Worm (Caenorhabditis elegans) whole organism, L4 larva: ENCODE data around the gene Y4C6B.2.
A peak's percentile ranks its signal among the peaks of the same experiment; 100 is the strongest.

Experiments used
- F44E2.7 ChIP-seq: fragments of 200-800 bp; sonication (Bioruptor generic); IDR thresholded peaks from 2 replicates; pipeline ENCODE4 v2.1.2; 2022; ENCODE audit warnings: missing genetic modification characterization, missing compliant biosample characterization
- F49E8.2 ChIP-seq: sonication (generic microtip); optimal IDR thresholded peaks from 2 replicates; lab custom pipeline; 2016; ENCODE audit warnings: missing compliant biosample characterization, mild to moderate bottlenecking, missing genetic modification characterization, borderline replicate concordance
- T26A8.4 ChIP-seq: fragments of 200-800 bp; sonication (Bioruptor generic); IDR thresholded peaks from 2 replicates; pipeline ENCODE4 v1.3.6; 2022; ENCODE audit warnings: missing genetic modification characterization, missing compliant biosample characterization
- Y75B8A.6 ChIP-seq: fragments of 200-800 bp; sonication (Bioruptor generic); IDR thresholded peaks from 2 replicates; pipeline ENCODE4 v1.3.6; 2022; ENCODE audit warnings: missing genetic modification reagents, missing genetic modification characterization, missing compliant biosample characterization
- ZK546.5 ChIP-seq, 2 experiments: sonication (generic microtip); optimal IDR thresholded peaks; 2 replicates each; lab custom pipeline; 2017; ENCODE audit warnings: missing biosample characterization in 2 of 2, missing genetic modification characterization in 2 of 2
- aha-1 ChIP-seq: fragments of 150-350 bp; peaks from one replicate; lab custom pipeline; 2014; ENCODE audit warnings: missing biosample characterization, missing genetic modification characterization
- aly-2 ChIP-seq: sonication (generic microtip); optimal IDR thresholded peaks from 2 replicates; lab custom pipeline; 2018; ENCODE audit warnings: missing biosample characterization, missing genetic modification characterization
- ceh-20 ChIP-seq: fragments of 200-800 bp; sonication (Bioruptor generic); IDR thresholded peaks from 2 replicates; pipeline ENCODE4 v1.3.6; 2022; ENCODE audit warnings: missing genetic modification reagents, missing genetic modification characterization, missing compliant biosample characterization
- ceh-28 ChIP-seq: fragments of 150-350 bp; optimal IDR thresholded peaks from 2 replicates; lab custom pipeline; 2014; ENCODE audit warnings: missing biosample characterization, missing genetic modification reagents, missing genetic modification characterization
- ceh-44 ChIP-seq: fragments of 200-800 bp; sonication (Bioruptor generic); IDR thresholded peaks from 2 replicates; pipeline ENCODE4 v1.3.6; 2022; ENCODE audit warnings: missing genetic modification reagents, missing genetic modification characterization, missing compliant biosample characterization
- ceh-62 ChIP-seq: sonication (generic microtip); optimal IDR thresholded peaks from 2 replicates; lab custom pipeline; 2017; ENCODE audit warnings: missing biosample characterization, missing genetic modification characterization
- ceh-82 ChIP-seq: sonication (generic microtip); optimal IDR thresholded peaks from 2 replicates; lab custom pipeline; 2017; ENCODE audit warnings: missing biosample characterization, missing genetic modification characterization
- ctbp-1 ChIP-seq: fragments of 200-800 bp; sonication (Bioruptor generic); IDR thresholded peaks from 2 replicates; pipeline ENCODE4 v1.3.6; 2022; ENCODE audit warnings: missing genetic modification reagents, missing genetic modification characterization, missing compliant biosample characterization
- daf-8 ChIP-seq: fragments of 200-800 bp; sonication (Bioruptor generic); IDR thresholded peaks from 2 replicates; pipeline ENCODE4 v1.3.6; 2022; ENCODE audit warnings: missing genetic modification characterization, missing compliant biosample characterization
- dmd-6 ChIP-seq: fragments of 200-800 bp; sonication (Bioruptor generic); IDR thresholded peaks from 2 replicates; pipeline ENCODE4 v1.3.6; 2022; ENCODE audit warnings: missing genetic modification reagents, missing genetic modification characterization, missing compliant biosample characterization
- dmd-8 ChIP-seq: fragments of 200-800 bp; sonication (Bioruptor generic); IDR thresholded peaks from 2 replicates; pipeline ENCODE4 v1.3.6; 2022; ENCODE audit warnings: missing genetic modification characterization, missing compliant biosample characterization
- dmd-9 ChIP-seq: fragments of 200-800 bp; sonication (Bioruptor generic); IDR thresholded peaks from 2 replicates; pipeline ENCODE4 v1.3.6; 2022; ENCODE audit warnings: missing genetic modification reagents, missing genetic modification characterization, missing compliant biosample characterization
- dpl-1 ChIP-seq: fragments of 150-350 bp; optimal IDR thresholded peaks from 2 replicates; lab custom pipeline; 2014; ENCODE audit warnings: missing biosample characterization, missing genetic modification reagents, missing genetic modification characterization
- duxl-1 ChIP-seq: sonication (generic microtip); optimal IDR thresholded peaks from 2 replicates; lab custom pipeline; 2016; ENCODE audit warnings: mild to moderate bottlenecking, missing genetic modification characterization, moderate library complexity, missing compliant biosample characterization; ENCODE audit not compliant: poor library complexity
- fkh-10 ChIP-seq: fragments of 150-350 bp; optimal IDR thresholded peaks from 2 replicates; lab custom pipeline; 2014; ENCODE audit warnings: missing biosample characterization, missing genetic modification reagents, missing genetic modification characterization
- fos-1 ChIP-seq: fragments of 150-350 bp; optimal IDR thresholded peaks from 2 replicates; lab custom pipeline; 2014; ENCODE audit warnings: missing biosample characterization, missing genetic modification characterization
- hlh-30 ChIP-seq: sonication (generic microtip); optimal IDR thresholded peaks from 2 replicates; lab custom pipeline; 2017; ENCODE audit warnings: antibody characterized with exemption, mild to moderate bottlenecking, missing genetic modification characterization, missing compliant biosample characterization; ENCODE audit not compliant: insufficient read depth
- hmg-1.1 ChIP-seq: fragments of 200-800 bp; sonication (Bioruptor generic); IDR thresholded peaks from 2 replicates; pipeline ENCODE4 v1.3.6; 2022; ENCODE audit warnings: missing genetic modification reagents, missing genetic modification characterization, missing compliant biosample characterization
- lin-1 ChIP-seq: fragments of 200-800 bp; sonication (Bioruptor generic); IDR thresholded peaks from 2 replicates; pipeline ENCODE4 v1.3.6; 2022; ENCODE audit warnings: missing genetic modification reagents, missing genetic modification characterization, missing compliant biosample characterization
- lin-13 ChIP-seq: fragments of 150-350 bp; optimal IDR thresholded peaks from 2 replicates; lab custom pipeline; 2014; ENCODE audit warnings: missing biosample characterization, missing genetic modification reagents, missing genetic modification characterization
- lin-38 ChIP-seq: fragments of 200-800 bp; sonication (Bioruptor generic); IDR thresholded peaks from 2 replicates; pipeline ENCODE4 v1.3.6; 2022; ENCODE audit warnings: missing genetic modification reagents, missing genetic modification characterization, missing compliant biosample characterization
- mdl-1 ChIP-seq, 2 experiments: fragments of 150-350 bp in 1 of 2; sonication (generic microtip) in 1 of 2; optimal IDR thresholded peaks; 2 replicates each; lab custom pipeline; 2014 to 2017; ENCODE audit warnings: missing biosample characterization in 2 of 2, missing genetic modification characterization in 2 of 2
- mdt-29 ChIP-seq: fragments of 200-800 bp; sonication (Bioruptor generic); IDR thresholded peaks from 2 replicates; pipeline ENCODE4 v1.3.6; 2022; ENCODE audit warnings: missing genetic modification reagents, missing genetic modification characterization, missing compliant biosample characterization
- mep-1 ChIP-seq: fragments of 150-350 bp; sonication (generic microtip); optimal IDR thresholded peaks from 3 replicates; lab custom pipeline; 2014; ENCODE audit warnings: missing biosample characterization, missing genetic modification characterization
- mes-2 ChIP-seq: sonication (generic microtip); optimal IDR thresholded peaks from 2 replicates; lab custom pipeline; 2016; ENCODE audit warnings: missing genotype, mild to moderate bottlenecking, missing genetic modification characterization, missing compliant biosample characterization; ENCODE audit not compliant: poor library complexity, severe bottlenecking
- nhr-102 ChIP-seq: sonication (generic microtip); optimal IDR thresholded peaks from 2 replicates; lab custom pipeline; 2016; ENCODE audit warnings: mild to moderate bottlenecking, missing genetic modification characterization, moderate library complexity, missing compliant biosample characterization
- nhr-48 ChIP-seq: sonication (generic microtip); optimal IDR thresholded peaks from 2 replicates; lab custom pipeline; 2016; ENCODE audit warnings: mild to moderate bottlenecking, missing genetic modification characterization, missing compliant biosample characterization
- nhr-6 ChIP-seq: fragments of 150-350 bp; optimal IDR thresholded peaks from 2 replicates; lab custom pipeline; 2014; ENCODE audit warnings: missing biosample characterization, missing genetic modification characterization
- pha-4 ChIP-seq, 2 experiments: fragments of 150-350 bp in 1 of 2; fragments of 200-800 bp in 1 of 2; sonication (Bioruptor generic) in 1 of 2; IDR thresholded peaks in 1 of 2; optimal IDR thresholded peaks in 1 of 2; 2 replicates each; pipeline versions ENCODE4 v1.3.6 to Lab custom; 2014 to 2022; ENCODE audit warnings: missing genetic modification characterization in 2 of 2, missing genetic modification reagents in 2 of 2, missing biosample characterization in 1 of 2, missing compliant biosample characterization in 1 of 2
- pqm-1 ChIP-seq: sonication (generic microtip); optimal IDR thresholded peaks from 2 replicates; lab custom pipeline; 2017; ENCODE audit warnings: missing biosample characterization, missing genetic modification characterization
- sdz-12 ChIP-seq: fragments of 200-800 bp; sonication (Bioruptor generic); optimal IDR thresholded peaks from 2 replicates; lab custom pipeline; 2018; ENCODE audit warnings: mild to moderate bottlenecking, missing genetic modification characterization, missing compliant biosample characterization
- tag-97 ChIP-seq: fragments of 200-800 bp; sonication (Bioruptor generic); IDR thresholded peaks from 2 replicates; pipeline ENCODE4 v1.3.6; 2022; ENCODE audit warnings: missing genetic modification characterization, missing compliant biosample characterization
- unc-62 ChIP-seq, 3 experiments: fragments of 150-350 bp in 1 of 3; sonication (generic microtip); optimal IDR thresholded peaks in 2 of 3; peaks in 1 of 3; 1 replicate in 1 of 3; 2 replicates in 2 of 3; lab custom pipeline; 2014 to 2017; ENCODE audit warnings: missing biosample characterization in 3 of 3, missing genetic modification characterization in 3 of 3, missing genetic modification reagents in 3 of 3, missing genotype in 1 of 3
- zag-1 ChIP-seq: fragments of 150-350 bp; optimal IDR thresholded peaks from 2 replicates; lab custom pipeline; 2014; ENCODE audit warnings: missing biosample characterization, missing genetic modification characterization
- zfp-2 ChIP-seq: sonication (generic microtip); optimal IDR thresholded peaks from 2 replicates; lab custom pipeline; 2016; ENCODE audit warnings: mild to moderate bottlenecking, missing genetic modification characterization, missing compliant biosample characterization

Y4C6B.2 gene

ce11 chrIV:5344168-5344567 lies 4.8 kb downstream of the Y4C6B.2 start (continued):
- 0 out of 2 replicates have a peak, but pooled peaks have one; percentile 29 for TF ChIP-seq T26A8.4 (GFP tag; lab: Robert Waterston, UW)
- TF ChIP-seq ceh-82 (tag; lab: Kevin White, UChicago) = no peak
- TF ChIP-seq dmd-9 (GFP tag; lab: Robert Waterston, UW) = no peak
- no peak for TF ChIP-seq ceh-28 (tag; lab: Kevin White, UChicago)
- TF ChIP-seq lin-13 = no peak
- TF ChIP-seq aly-2 (tag; lab: Kevin White, UChicago) = no peak
- no peak for TF ChIP-seq mdt-29 (GFP tag; lab: Robert Waterston, UW)
- TF ChIP-seq duxl-1 (tag; lab: Kevin White, UChicago) = no peak
- TF ChIP-seq nhr-102 = peak; percentile 4
- peak; percentile 54 for TF ChIP-seq hlh-30 (tag; lab: Kevin White, UChicago)
- TF ChIP-seq F44E2.7 (GFP tag; lab: Robert Waterston, UW) = no peak
- no peak for TF ChIP-seq fkh-10 (GFP tag; lab: Kevin White, UChicago)
- TF ChIP-seq dpl-1 (GFP tag; lab: Kevin White, UChicago) = no peak
- no peak for TF ChIP-seq ctbp-1 (GFP tag; lab: Robert Waterston, UW)
- no peak for TF ChIP-seq sdz-12 (GFP tag; lab: Kevin White, UChicago)
- TF ChIP-seq dmd-6 = peak; percentile 57
- TF ChIP-seq mdl-1 (tag; optimal IDR thresholded peaks at IDR 0.05; lab: Kevin White, UChicago) = no peak
- no peak for TF ChIP-seq pqm-1 (tag; lab: Kevin White, UChicago)
- no peak for TF ChIP-seq tag-97
- no peak for TF ChIP-seq F49E8.2
- no peak for TF ChIP-seq lin-1 (GFP tag; lab: Robert Waterston, UW)
- TF ChIP-seq unc-62 (GFP tag; optimal IDR thresholded peaks at IDR 0.05 in 1 of 2; lab: Kevin White, UChicago) = peak in 1 of 2 experiments; percentile 53
- TF ChIP-seq unc-62 (tag; optimal IDR thresholded peaks at IDR 0.05; lab: Kevin White, UChicago) = no peak
- peak; percentile 5 for TF ChIP-seq nhr-6 (tag; lab: Kevin White, UChicago)
- 0 out of 2 replicates have a peak, but pooled peaks have one; percentile 48 for TF ChIP-seq Y75B8A.6 (GFP tag; lab: Robert Waterston, UW)
- TF ChIP-seq mes-2 (tag; lab: Kevin White, UChicago) = no peak
- TF ChIP-seq lin-38 (GFP tag; lab: Robert Waterston, UW) = peak; percentile 54
- no peak for TF ChIP-seq dmd-8 (GFP tag; lab: Robert Waterston, UW)
- no peak for TF ChIP-seq zfp-2 (tag; lab: Kevin White, UChicago)
- TF ChIP-seq ceh-62 (tag; lab: Kevin White, UChicago) = no peak
- TF ChIP-seq fos-1 = no peak
- no peak for TF ChIP-seq zag-1 (tag; lab: Kevin White, UChicago)
- TF ChIP-seq daf-8 (GFP tag; lab: Robert Waterston, UW) = no peak
- TF ChIP-seq nhr-48 (tag; lab: Kevin White, UChicago) = no peak
- no peak for TF ChIP-seq ZK546.5 (tag; optimal IDR thresholded peaks at IDR 0.05; lab: Kevin White, UChicago)
- peak; percentile 64; the same call in 1 of the 2 replicates for TF ChIP-seq ceh-44 (GFP tag; lab: Robert Waterston, UW)
- TF ChIP-seq pha-4 (GFP tag; IDR thresholded peaks at IDR 0.05; lab: Robert Waterston, UW) = peak; percentile 56; the same call in 1 of the 2 replicates
- TF ChIP-seq pha-4 (tag; optimal IDR thresholded peaks at IDR 0.05; lab: Kevin White, UChicago) = no peak
- TF ChIP-seq hmg-1.1 (GFP tag; lab: Robert Waterston, UW) = no peak
- no peak for TF ChIP-seq ceh-20 (GFP tag; lab: Robert Waterston, UW)
- peak; percentile 87 for TF ChIP-seq aha-1 (tag; lab: Kevin White, UChicago)
- TF ChIP-seq mep-1 (tag; lab: Kevin White, UChicago) = no peak
- TF ChIP-seq, all 104 proteins: peak for 15
